Fruit fly (Drosophila melanogaster) whole organism, wandering third instar larva: ENCODE data around the gene rasp.

ENCODE experiments used
- Abd-B ChIP-seq: fragments of >200 bp; optimal IDR thresholded peaks from 2 replicates; lab custom pipeline; 2017; ENCODE audit warnings: missing biosample characterization, missing genetic modification characterization
- HLH106 ChIP-seq: fragments of 200-800 bp; optimal IDR thresholded peaks from 3 replicates; lab custom pipeline; 2019; ENCODE audit warnings: missing biosample characterization, mild to moderate bottlenecking, missing genetic modification characterization, moderate library complexity
- Hnf4 ChIP-seq: fragments of 200-800 bp; sonication (Bioruptor generic); optimal IDR thresholded peaks from 2 replicates; lab custom pipeline; 2016; ENCODE audit warnings: missing biosample characterization, mild to moderate bottlenecking, missing genetic modification characterization
- Jra ChIP-seq: sonication (Bioruptor generic); optimal IDR thresholded peaks from 2 replicates; lab custom pipeline; 2016; ENCODE audit warnings: missing biosample characterization, missing genetic modification characterization
- N ChIP-seq: fragments of >200 bp; optimal IDR thresholded peaks from 2 replicates; lab custom pipeline; 2018; ENCODE audit warnings: missing biosample characterization, missing external identifiers, missing genetic modification characterization
- OdsH ChIP-seq: fragments of 200-800 bp; sonication (Bioruptor generic); optimal IDR thresholded peaks from 2 replicates; lab custom pipeline; 2016; ENCODE audit warnings: missing biosample characterization, mild to moderate bottlenecking, missing genetic modification characterization
- Vsx2 ChIP-seq: fragments of 200-300, 225-300 bp; sonication (Bioruptor generic); optimal IDR thresholded peaks from 2 replicates; lab custom pipeline; 2018; ENCODE audit warnings: missing biosample characterization, missing genetic modification characterization; ENCODE audit not compliant: partially characterized antibody
- dmrt93B ChIP-seq: fragments of 200-800 bp; sonication (Bioruptor generic); optimal IDR thresholded peaks from 2 replicates; lab custom pipeline; 2018; ENCODE audit warnings: missing biosample characterization, mild to moderate bottlenecking, missing genetic modification characterization
- dsf ChIP-seq: sonication (Bioruptor generic); optimal IDR thresholded peaks from 2 replicates; lab custom pipeline; 2016; ENCODE audit warnings: missing biosample characterization, missing genetic modification characterization, borderline replicate concordance
- fru ChIP-seq: fragments of 200-800 bp; sonication (Bioruptor generic); optimal IDR thresholded peaks from 3 replicates; lab custom pipeline; 2016; ENCODE audit warnings: missing biosample characterization, mild to moderate bottlenecking, missing genetic modification characterization
- pan ChIP-seq: fragments of >200 bp; optimal IDR thresholded peaks from 2 replicates; lab custom pipeline; 2017
- tai ChIP-seq: sonication (Bioruptor generic); optimal IDR thresholded peaks from 2 replicates; lab custom pipeline; 2016; ENCODE audit warnings: missing biosample characterization, missing genetic modification characterization
- usp ChIP-seq: fragments of >200 bp; optimal IDR thresholded peaks from 2 replicates; lab custom pipeline; 2017; ENCODE audit warnings: missing biosample characterization, missing genetic modification characterization

DNA sequence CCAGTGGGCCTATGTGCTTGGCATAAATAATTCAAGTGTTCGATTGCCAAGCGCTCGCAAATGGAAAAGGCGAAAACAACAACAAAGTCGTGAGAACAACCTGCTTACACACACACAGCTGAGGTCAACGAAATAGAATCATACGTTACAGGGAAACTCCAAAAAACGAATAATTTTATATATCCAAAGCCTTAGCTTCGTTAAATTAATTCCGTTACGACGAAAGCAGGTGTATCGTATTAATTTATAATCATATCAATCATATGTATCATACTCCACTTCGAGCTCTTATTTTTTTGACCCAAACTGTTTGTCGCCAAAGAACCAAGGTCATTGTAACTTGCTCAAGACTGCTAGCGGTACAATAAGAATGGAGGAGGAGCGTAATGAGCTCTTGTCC lies 17.5 kb downstream of the rasp start:
- TF ChIP-seq usp (GFP tag; lab: Kevin White, UChicago) = no peak
- TF ChIP-seq tai = no peak
- no peak for TF ChIP-seq Abd-B (GFP tag; lab: Kevin White, UChicago)
- peak; percentile 73 for TF ChIP-seq dmrt93B (GFP tag; lab: Kevin White, UChicago)
- TF ChIP-seq OdsH (GFP tag; lab: Kevin White, UChicago) = peak; percentile 87
- no peak for TF ChIP-seq Vsx2
- no peak for TF ChIP-seq Jra
- peak; percentile 85 for TF ChIP-seq HLH106 (tag; lab: Kevin White, UChicago)
- no peak for TF ChIP-seq pan (lab: Kevin White, UChicago)
- TF ChIP-seq N (GFP tag; lab: Kevin White, UChicago) = no peak
- TF ChIP-seq fru (GFP tag; lab: Kevin White, UChicago) = peak; percentile 93
- TF ChIP-seq Hnf4 (GFP tag; lab: Kevin White, UChicago) = no peak
- TF ChIP-seq dsf (GFP tag; lab: Kevin White, UChicago) = no peak
